Fruit fly (Drosophila melanogaster): Measurements from ENCODE around the gene nht.

DNA sequence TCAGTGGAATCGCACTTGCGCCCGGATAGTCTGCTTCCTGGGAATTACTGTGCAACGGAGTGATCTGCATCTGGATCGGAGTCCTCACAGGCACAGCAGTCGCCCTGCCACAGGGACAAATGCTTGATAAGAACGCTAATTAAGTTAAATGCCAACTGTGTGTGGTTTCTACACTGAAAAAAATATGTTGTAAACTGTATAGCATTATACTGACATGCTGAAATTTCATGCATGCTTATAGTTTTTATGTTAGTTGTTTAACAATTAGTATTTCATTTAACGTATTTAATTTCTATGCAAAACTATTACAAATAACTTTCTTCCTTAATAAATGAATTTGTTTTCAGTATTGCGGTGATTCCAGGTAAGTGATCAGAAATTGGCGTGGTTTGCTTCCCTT, 12.7 kb upstream of the nht start:
- TF ChIP-seq CG6163 (GFP tag; IDR thresholded peaks at IDR 0.05) (no peak), svp (GFP tag) (peak; percentile 26), Lpt (GFP tag; optimal IDR thresholded peaks at IDR 0.05) (no peak), CG32006 (GFP tag; optimal IDR thresholded peaks at IDR 0.05) (no peak)
